Fruit fly (Drosophila melanogaster) whole organism, embryonic: Measurements from ENCODE around the gene DIP2.
A peak's percentile ranks its signal among the peaks of the same experiment; 100 is the strongest.

Source experiments
- Asciz ChIP-seq: fragments of 200-800 bp; sonication (Bioruptor generic); optimal IDR thresholded peaks from 2 replicates; lab custom pipeline; 2017; ENCODE audit warnings: missing biosample characterization, mild to moderate bottlenecking, missing genetic modification characterization, missing genetic modification reagents
- Atf-2 ChIP-seq: fragments of 200-800 bp; sonication (Bioruptor generic); optimal IDR thresholded peaks from 2 replicates; lab custom pipeline; 2016; ENCODE audit warnings: missing biosample characterization, missing genetic modification characterization
- B-H2 ChIP-seq: fragments of 200-800 bp; sonication (Bioruptor generic); optimal IDR thresholded peaks from 2 replicates; lab custom pipeline; 2018; ENCODE audit warnings: missing biosample characterization, mild to moderate bottlenecking, missing genetic modification characterization
- CG10321 ChIP-seq: fragments of 200-800 bp; sonication (Bioruptor generic); IDR thresholded peaks from 2 replicates; pipeline ENCODE4 v1.3.6; 2022; ENCODE audit warnings: missing biosample characterization, missing genetic modification characterization
- CG12071 ChIP-seq: fragments of 200-800 bp; sonication (Bioruptor generic); optimal IDR thresholded peaks from 3 replicates; lab custom pipeline; 2018; ENCODE audit warnings: missing biosample characterization, mild to moderate bottlenecking, missing genetic modification characterization
- CG1233 ChIP-seq: fragments of 200-800 bp; sonication (Bioruptor generic); optimal IDR thresholded peaks from 4 replicates; lab custom pipeline; 2018; ENCODE audit warnings: missing biosample characterization, mild to moderate bottlenecking, missing genetic modification characterization
- CG13894 ChIP-seq: fragments of 200-800 bp; sonication (Bioruptor generic); optimal IDR thresholded peaks from 3 replicates; lab custom pipeline; 2018; ENCODE audit warnings: missing biosample characterization, mild to moderate bottlenecking, missing genetic modification characterization, moderate library complexity
- CG1529 ChIP-seq: fragments of 200-800 bp; sonication (Bioruptor generic); optimal IDR thresholded peaks from 3 replicates; lab custom pipeline; 2018; ENCODE audit warnings: missing biosample characterization, missing genetic modification characterization
- CG15601 ChIP-seq: fragments of 200-800 bp; sonication (Bioruptor generic); optimal IDR thresholded peaks from 3 replicates; lab custom pipeline; 2019; ENCODE audit warnings: missing biosample characterization, mild to moderate bottlenecking, missing genetic modification characterization, moderate library complexity
- CG16779 ChIP-seq: fragments of 200-800 bp; sonication (Bioruptor generic); IDR thresholded peaks from 2 replicates; pipeline ENCODE4 v1.3.6; 2022; ENCODE audit warnings: missing biosample characterization, missing genetic modification characterization
- CG17361 ChIP-seq: fragments of 200-800 bp; sonication (Bioruptor generic); IDR thresholded peaks from 3 replicates; pipeline ENCODE4 v1.3.6; 2022; ENCODE audit warnings: missing biosample characterization, missing genetic modification characterization
- CG17829 ChIP-seq: fragments of 200-800 bp; optimal IDR thresholded peaks from 2 replicates; lab custom pipeline; 2019; ENCODE audit warnings: missing biosample characterization, mild to moderate bottlenecking, missing genetic modification characterization, moderate library complexity
- CG18619 ChIP-seq: fragments of 200-800 bp; sonication (Bioruptor generic); optimal IDR thresholded peaks from 3 replicates; lab custom pipeline; 2017; ENCODE audit warnings: missing biosample characterization, mild to moderate bottlenecking, missing genetic modification characterization
- CG2875 ChIP-seq: fragments of 200-800 bp; sonication (Bioruptor generic); optimal IDR thresholded peaks from 2 replicates; lab custom pipeline; 2017; ENCODE audit warnings: missing biosample characterization, mild to moderate bottlenecking, missing genetic modification characterization, missing genetic modification reagents
- CG3281 ChIP-seq: fragments of 200-800 bp; sonication (Bioruptor generic); optimal IDR thresholded peaks from 3 replicates; lab custom pipeline; 2017; ENCODE audit warnings: missing biosample characterization, mild to moderate bottlenecking, missing genetic modification characterization
- CG5245 ChIP-seq: fragments of 200-800 bp; sonication (Bioruptor generic); optimal IDR thresholded peaks from 3 replicates; lab custom pipeline; 2016; ENCODE audit warnings: missing biosample characterization, missing genetic modification characterization
- CG7839 ChIP-seq: fragments of 200-800 bp; sonication (Bioruptor generic); optimal IDR thresholded peaks from 3 replicates; lab custom pipeline; 2018; ENCODE audit warnings: missing biosample characterization, mild to moderate bottlenecking, missing genetic modification characterization, moderate library complexity
- CG8281 ChIP-seq: fragments of 200-800 bp; sonication (Bioruptor generic); optimal IDR thresholded peaks from 2 replicates; lab custom pipeline; 2018; ENCODE audit warnings: missing biosample characterization, mild to moderate bottlenecking, missing genetic modification characterization, moderate library complexity
- CG8765 ChIP-seq: fragments of 200-800 bp; sonication (Bioruptor generic); IDR thresholded peaks from 2 replicates; pipeline ENCODE4 v1.3.6; 2022; ENCODE audit warnings: missing biosample characterization, missing genetic modification characterization
- CG8924 ChIP-seq: fragments of 200-800 bp; optimal IDR thresholded peaks from 3 replicates; lab custom pipeline; 2019; ENCODE audit warnings: missing biosample characterization, mild to moderate bottlenecking, missing genetic modification characterization, moderate library complexity
- CG9932 ChIP-seq: fragments of 200-800 bp; sonication (Bioruptor generic); IDR thresholded peaks from 2 replicates; pipeline ENCODE4 v1.3.6; 2022; ENCODE audit warnings: missing biosample characterization, missing genetic modification characterization
- D19B ChIP-seq: fragments of 200-800 bp; sonication (Bioruptor generic); optimal IDR thresholded peaks from 2 replicates; lab custom pipeline; 2017; ENCODE audit warnings: missing biosample characterization, mild to moderate bottlenecking, missing genetic modification characterization
- Dip3 ChIP-seq: fragments of 200-800 bp; sonication (Bioruptor generic); optimal IDR thresholded peaks from 3 replicates; lab custom pipeline; 2016; ENCODE audit warnings: missing biosample characterization, missing genetic modification characterization
- Fer3 ChIP-seq: fragments of 200-800 bp; sonication (Bioruptor generic); optimal IDR thresholded peaks from 2 replicates; lab custom pipeline; 2018; ENCODE audit warnings: missing biosample characterization, mild to moderate bottlenecking, missing genetic modification characterization, moderate library complexity
- HHEX ChIP-seq: fragments of 200-800 bp; sonication (Bioruptor generic); optimal IDR thresholded peaks from 3 replicates; lab custom pipeline; 2017; ENCODE audit warnings: missing biosample characterization, mild to moderate bottlenecking, missing genetic modification characterization, missing genetic modification reagents
- HmgZ ChIP-seq: fragments of 200-800 bp; sonication (Bioruptor generic); optimal IDR thresholded peaks from 2 replicates; lab custom pipeline; 2018; ENCODE audit warnings: missing biosample characterization, mild to moderate bottlenecking, missing genetic modification characterization
- Hr39 ChIP-seq: fragments of >200 bp; optimal IDR thresholded peaks from 2 replicates; lab custom pipeline; 2017
- Hr51 ChIP-seq, 2 experiments: fragments of 200-800 bp; sonication (Bioruptor generic); optimal IDR thresholded peaks; 2 replicates in 1 of 2; 3 replicates in 1 of 2; lab custom pipeline; 2016 to 2018; ENCODE audit warnings: missing biosample characterization in 2 of 2, missing genetic modification characterization in 2 of 2, mild to moderate bottlenecking in 1 of 2, moderate library complexity in 1 of 2
- Hsf ChIP-seq: fragments of 200-800 bp; sonication (Bioruptor generic); optimal IDR thresholded peaks from 3 replicates; lab custom pipeline; 2016; ENCODE audit warnings: missing biosample characterization, missing genetic modification characterization
- NFAT ChIP-seq: fragments of 200-800 bp; sonication (Bioruptor generic); IDR thresholded peaks from 2 replicates; pipeline ENCODE4 v1.3.6; 2022; ENCODE audit warnings: missing biosample characterization, missing genetic modification characterization
- Nf-YA ChIP-seq: fragments of 200-800 bp; sonication (Bioruptor generic); IDR thresholded peaks from 2 replicates; pipeline ENCODE4 v1.3.6; 2022; ENCODE audit warnings: missing biosample characterization, missing genetic modification characterization
- Spps ChIP-seq: fragments of 200-800 bp; sonication (Bioruptor generic); optimal IDR thresholded peaks from 2 replicates; lab custom pipeline; 2018; ENCODE audit warnings: missing biosample characterization, mild to moderate bottlenecking, missing genetic modification characterization
- br ChIP-seq: fragments of >200 bp; optimal IDR thresholded peaks from 2 replicates; lab custom pipeline; 2017
- btn ChIP-seq: fragments of 200-800 bp; sonication (Bioruptor generic); optimal IDR thresholded peaks from 2 replicates; lab custom pipeline; 2016; ENCODE audit warnings: missing biosample characterization, missing genetic modification characterization
- chinmo ChIP-seq: fragments of 200-800 bp; sonication (Bioruptor generic); IDR thresholded peaks from 4 replicates; pipeline ENCODE4 v1.3.6; 2022; ENCODE audit warnings: missing biosample characterization, missing genetic modification characterization; ENCODE audit not compliant: partially characterized antibody
- crol ChIP-seq: fragments of 200-800 bp; sonication (Bioruptor generic); IDR thresholded peaks from 2 replicates; pipeline ENCODE4 v1.3.6; 2022; ENCODE audit warnings: missing biosample characterization, missing genetic modification characterization
- ems ChIP-seq: fragments of 200-800 bp; sonication (Bioruptor generic); optimal IDR thresholded peaks from 3 replicates; lab custom pipeline; 2016; ENCODE audit warnings: missing biosample characterization, missing genetic modification characterization
- gcm2 ChIP-seq: fragments of 200-800 bp; sonication (Bioruptor generic); optimal IDR thresholded peaks from 2 replicates; lab custom pipeline; 2016; ENCODE audit warnings: missing biosample characterization, missing genetic modification characterization
- gro ChIP-seq: fragments of 200-800 bp; sonication (Bioruptor generic); optimal IDR thresholded peaks from 2 replicates; lab custom pipeline; 2016; ENCODE audit warnings: missing biosample characterization, missing genetic modification characterization
- hb ChIP-seq: fragments of 200-800 bp; sonication (Bioruptor generic); IDR thresholded peaks from 3 replicates; pipeline ENCODE4 v1.3.6; 2022; ENCODE audit warnings: missing biosample characterization, missing genetic modification characterization; ENCODE audit not compliant: partially characterized antibody
- hth ChIP-seq: fragments of >200 bp; optimal IDR thresholded peaks from 2 replicates; lab custom pipeline; 2017; ENCODE audit warnings: inconsistent platforms
- klu ChIP-seq: fragments of 200-800 bp; sonication (Bioruptor generic); IDR thresholded peaks from 2 replicates; pipeline ENCODE4 v1.3.6; 2022; ENCODE audit warnings: missing biosample characterization, missing genetic modification characterization
- lmd ChIP-seq: fragments of 200-800 bp; sonication (Bioruptor generic); IDR thresholded peaks from 2 replicates; pipeline ENCODE4 v1.3.6; 2022; ENCODE audit warnings: missing biosample characterization, missing genetic modification characterization
- nom ChIP-seq: fragments of 200-800 bp; sonication (Bioruptor generic); optimal IDR thresholded peaks from 2 replicates; lab custom pipeline; 2017; ENCODE audit warnings: missing biosample characterization, missing genetic modification characterization, mild to moderate bottlenecking, moderate library complexity, missing genetic modification reagents
- pfk ChIP-seq: fragments of 200-800 bp; sonication (Bioruptor generic); optimal IDR thresholded peaks from 2 replicates; lab custom pipeline; 2018; ENCODE audit warnings: missing biosample characterization, mild to moderate bottlenecking, missing genetic modification characterization, moderate library complexity
- sqz ChIP-seq: fragments of 200-800 bp; sonication (Bioruptor generic); optimal IDR thresholded peaks from 3 replicates; lab custom pipeline; 2018; ENCODE audit warnings: missing biosample characterization, mild to moderate bottlenecking, missing genetic modification characterization
- sr ChIP-seq: fragments of 200-800 bp; sonication (Bioruptor generic); IDR thresholded peaks from 3 replicates; pipeline ENCODE4 v1.3.6; 2022; ENCODE audit warnings: missing biosample characterization, missing genetic modification characterization
- ttk ChIP-seq: fragments of 200-800 bp; sonication (Bioruptor generic); IDR thresholded peaks from 2 replicates; pipeline ENCODE4 v2.1.2; 2022; ENCODE audit warnings: missing biosample characterization, missing genetic modification characterization
- unc-4 ChIP-seq: fragments of 200-800 bp; sonication (Bioruptor generic); IDR thresholded peaks from 2 replicates; pipeline ENCODE4 v1.3.6; 2022; ENCODE audit warnings: missing biosample characterization, missing genetic modification characterization; ENCODE audit not compliant: partially characterized antibody
- z ChIP-seq: fragments of 200-800 bp; sonication (Bioruptor generic); IDR thresholded peaks from 3 replicates; pipeline ENCODE4 v1.3.6; 2022; ENCODE audit warnings: missing biosample characterization, missing genetic modification characterization

DIP2 gene

DNA sequence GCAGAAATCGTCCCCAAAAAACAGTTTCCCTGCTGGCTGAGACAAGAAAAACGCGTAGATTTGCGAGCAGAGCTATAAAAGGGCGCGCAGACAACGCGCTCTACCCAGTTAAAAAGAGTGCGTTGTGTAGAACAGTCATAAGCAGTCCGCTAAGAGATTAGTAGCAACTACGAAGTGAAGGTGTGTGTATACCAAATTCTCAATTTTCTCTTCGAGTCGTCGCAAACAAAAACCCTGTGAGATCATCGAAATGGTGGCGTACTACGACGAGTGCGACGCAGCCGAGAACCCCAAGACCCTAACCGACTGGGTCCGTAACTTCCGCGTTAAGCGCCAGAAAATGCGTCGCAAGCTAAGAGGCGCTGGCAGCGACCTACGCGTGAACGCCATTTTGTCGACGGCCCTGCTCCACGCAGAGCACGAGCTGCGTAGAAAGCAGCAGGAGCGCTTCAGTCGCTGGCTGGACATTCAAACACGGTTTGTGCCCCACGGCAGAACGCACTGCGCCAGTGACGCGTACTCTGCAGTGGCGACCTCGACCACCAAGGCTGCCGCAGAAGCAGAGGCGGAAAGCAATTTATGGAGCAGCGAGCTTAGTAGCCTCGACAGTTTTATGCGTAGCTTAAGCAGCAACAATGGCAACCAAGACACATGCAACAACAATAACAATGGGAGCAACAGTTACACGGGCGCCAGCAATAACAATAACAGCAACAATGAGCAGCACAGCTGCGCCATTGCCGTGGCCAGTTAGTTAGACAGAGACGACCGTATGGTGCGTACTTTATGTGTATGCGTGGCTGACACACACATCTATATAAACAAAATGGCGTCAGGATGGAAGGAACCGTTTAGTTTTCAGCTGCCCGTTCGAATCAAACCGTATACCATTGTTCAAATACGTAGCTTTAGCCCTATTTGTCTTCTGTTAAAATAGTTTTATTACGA is 33.5 kb downstream of the DIP2 start (continued):
- TF ChIP-seq CG18619 (peak; percentile 52), NFAT (GFP tag; lab: Robert Waterston, UW) (peak; percentile 73), CG15601 (tag; lab: Kevin White, UChicago) (no peak), CG17829 (tag; lab: Kevin White, UChicago) (no peak), HHEX (no peak), Atf-2 (no peak), hth (lab: Kevin White, UChicago) (no peak), Nf-YA (GFP tag; lab: Robert Waterston, UW) (no peak), Asciz (GFP tag; lab: Kevin White, UChicago) (no peak), hb (GFP tag; lab: Robert Waterston, UW) (no peak), CG17361 (GFP tag; lab: Robert Waterston, UW) (no peak), ems (no peak), Hsf (no peak), CG13894 (tag; lab: Kevin White, UChicago) (peak; percentile 21), nom (GFP tag; lab: Kevin White, UChicago) (peak; percentile 78), br (lab: Kevin White, UChicago) (no peak), CG5245 (GFP tag; lab: Kevin White, UChicago) (no peak), CG10321 (GFP tag; lab: Robert Waterston, UW) (peak; percentile 96), klu (no peak), HmgZ (tag; lab: Kevin White, UChicago) (peak; percentile 2), ttk (GFP tag; lab: Robert Waterston, UW) (no peak), Dip3 (GFP tag; lab: Kevin White, UChicago) (no peak), CG16779 (GFP tag; lab: Robert Waterston, UW) (peak; percentile 46; the same call in 1 of the 2 replicates), CG8281 (tag; lab: Kevin White, UChicago) (no peak), lmd (no peak), CG12071 (GFP tag; lab: Kevin White, UChicago) (peak; percentile 3), CG1233 (no peak), Fer3 (tag; lab: Kevin White, UChicago) (no peak), CG7839 (tag; lab: Kevin White, UChicago) (no peak), B-H2 (GFP tag; lab: Kevin White, UChicago) (no peak), Hr51 (GFP tag; optimal IDR thresholded peaks at IDR 0.05; lab: Kevin White, UChicago) (no peak), pfk (GFP tag; lab: Kevin White, UChicago) (peak; percentile 33), sqz (GFP tag; lab: Kevin White, UChicago) (no peak), Spps (tag; lab: Kevin White, UChicago) (no peak), CG1529 (GFP tag; lab: Kevin White, UChicago) (no peak), gro (GFP tag; lab: Kevin White, UChicago) (peak; percentile 47), CG3281 (no peak), D19B (GFP tag; lab: Kevin White, UChicago) (no peak), crol (no peak), Hr39 (lab: Kevin White, UChicago) (no peak), CG2875 (GFP tag; lab: Kevin White, UChicago) (no peak), CG9932 (GFP tag; lab: Robert Waterston, UW) (no peak), z (peak; percentile 36; the same call in 1 of the 3 replicates), sr (GFP tag; lab: Robert Waterston, UW) (0 out of 3 replicates have a peak, but pooled peaks have one; percentile 21), unc-4 (GFP tag; lab: Robert Waterston, UW) (no peak), CG8765 (GFP tag; lab: Robert Waterston, UW) (no peak), CG8924 (tag; lab: Kevin White, UChicago) (peak; percentile 81), gcm2 (GFP tag; lab: Kevin White, UChicago) (no peak), chinmo (GFP tag; lab: Robert Waterston, UW) (peak; percentile 68; the same call in 3 of the 4 replicates), btn (GFP tag; lab: Kevin White, UChicago) (no peak)
